Worm (Caenorhabditis elegans) whole organism, L3 larva: ENCODE results near the gene clec-170.
A peak's percentile ranks its signal among the peaks of the same experiment; 100 is the strongest.

Source experiments
- ZK546.5 ChIP-seq: sonication (generic microtip); optimal IDR thresholded peaks from 2 replicates; lab custom pipeline; 2017; ENCODE audit warnings: missing biosample characterization, missing genetic modification characterization
- aly-2 ChIP-seq: fragments of 150-350 bp; optimal IDR thresholded peaks from 2 replicates; lab custom pipeline; 2014; ENCODE audit warnings: missing biosample characterization, missing genetic modification characterization
- ama-1 ChIP-seq: fragments of 150-350 bp; optimal IDR thresholded peaks from 2 replicates; lab custom pipeline; 2018
- ceh-16 ChIP-seq: sonication (generic microtip); optimal IDR thresholded peaks from 2 replicates; lab custom pipeline; 2017; ENCODE audit warnings: missing biosample characterization, missing genetic modification characterization
- ceh-28 ChIP-seq: fragments of 150-350 bp; optimal IDR thresholded peaks from 2 replicates; lab custom pipeline; 2014; ENCODE audit warnings: missing biosample characterization, missing genetic modification reagents, missing genetic modification characterization
- ceh-82 ChIP-seq: fragments of 150-350 bp; optimal IDR thresholded peaks from 2 replicates; lab custom pipeline; 2014; ENCODE audit warnings: missing biosample characterization, missing genetic modification characterization
- ceh-9 ChIP-seq: sonication (generic microtip); optimal IDR thresholded peaks from 2 replicates; lab custom pipeline; 2018; ENCODE audit warnings: missing biosample characterization, missing genetic modification characterization
- daf-12 ChIP-seq: fragments of 150-350 bp; optimal IDR thresholded peaks from 2 replicates; lab custom pipeline; 2014; ENCODE audit warnings: missing biosample characterization, missing genetic modification reagents, missing genetic modification characterization
- egl-27 ChIP-seq: sonication (generic microtip); optimal IDR thresholded peaks from 4 replicates; lab custom pipeline; 2017; ENCODE audit warnings: missing biosample characterization, missing genetic modification reagents, missing genetic modification characterization
- egl-5 ChIP-seq: fragments of 150-350 bp; optimal IDR thresholded peaks from 2 replicates; lab custom pipeline; 2017; ENCODE audit warnings: missing biosample characterization, missing genetic modification reagents, missing genetic modification characterization, inconsistent platforms
- elt-1 ChIP-seq: fragments of 150-350 bp; optimal IDR thresholded peaks from 2 replicates; lab custom pipeline; 2014; ENCODE audit warnings: missing biosample characterization, missing genetic modification characterization
- elt-2 ChIP-seq: sonication (generic microtip); optimal IDR thresholded peaks from 2 replicates; lab custom pipeline; 2016; ENCODE audit warnings: missing genetic modification reagents, mild to moderate bottlenecking, missing genetic modification characterization, missing compliant biosample characterization
- eor-1 ChIP-seq, 2 experiments: fragments of 150-350 bp; optimal IDR thresholded peaks; 2 replicates each; lab custom pipeline; 2014 to 2018; ENCODE audit warnings: missing biosample characterization in 2 of 2, missing genetic modification characterization in 2 of 2
- fkh-10 ChIP-seq: sonication (generic microtip); optimal IDR thresholded peaks from 2 replicates; lab custom pipeline; 2017; ENCODE audit warnings: missing biosample characterization, missing genetic modification reagents, missing genetic modification characterization
- fkh-2 ChIP-seq: fragments of 150-350 bp; optimal IDR thresholded peaks from 2 replicates; lab custom pipeline; 2014; ENCODE audit warnings: missing biosample characterization, missing genetic modification reagents, missing genetic modification characterization
- fos-1 ChIP-seq: fragments of 150-350 bp; optimal IDR thresholded peaks from 2 replicates; lab custom pipeline; 2014; ENCODE audit warnings: missing biosample characterization, missing genetic modification characterization
- hmg-11 ChIP-seq: sonication (generic microtip); optimal IDR thresholded peaks from 2 replicates; lab custom pipeline; 2016; ENCODE audit warnings: missing genetic modification characterization, missing compliant biosample characterization
- jun-1 ChIP-seq: fragments of 150-350 bp; optimal IDR thresholded peaks from 2 replicates; lab custom pipeline; 2014; ENCODE audit warnings: missing biosample characterization, missing genetic modification reagents, missing genetic modification characterization
- lin-15B ChIP-seq: fragments of 150-350 bp; optimal IDR thresholded peaks from 2 replicates; lab custom pipeline; 2014; ENCODE audit warnings: missing biosample characterization, missing genetic modification characterization
- lin-39 ChIP-seq: fragments of 150-350 bp; optimal IDR thresholded peaks from 2 replicates; lab custom pipeline; 2018; ENCODE audit warnings: missing biosample characterization, missing genetic modification reagents, missing genetic modification characterization
- lsy-12 ChIP-seq: sonication (generic microtip); optimal IDR thresholded peaks from 2 replicates; lab custom pipeline; 2016; ENCODE audit warnings: mild to moderate bottlenecking, missing genetic modification characterization, missing compliant biosample characterization
- mdl-1 ChIP-seq: fragments of 150-350 bp; optimal IDR thresholded peaks from 2 replicates; lab custom pipeline; 2014; ENCODE audit warnings: missing biosample characterization, missing genetic modification characterization
- nfya-1 ChIP-seq: sonication (generic microtip); optimal IDR thresholded peaks from 2 replicates; lab custom pipeline; 2017; ENCODE audit warnings: missing genetic modification characterization, mild to moderate bottlenecking, missing compliant biosample characterization, antibody characterized with exemption, moderate library complexity; ENCODE audit not compliant: insufficient read depth
- nhr-12 ChIP-seq: fragments of 150-350 bp; optimal IDR thresholded peaks from 2 replicates; lab custom pipeline; 2014; ENCODE audit warnings: missing biosample characterization, missing genetic modification characterization
- nhr-23 ChIP-seq: fragments of 150-350 bp; optimal IDR thresholded peaks from 2 replicates; lab custom pipeline; 2014; ENCODE audit warnings: missing biosample characterization, missing genetic modification reagents, missing genetic modification characterization
- nhr-237 ChIP-seq: fragments of 150-350 bp; optimal IDR thresholded peaks from 2 replicates; lab custom pipeline; 2014; ENCODE audit warnings: missing biosample characterization, missing genetic modification characterization
- nhr-25 ChIP-seq: sonication (generic microtip); optimal IDR thresholded peaks from 2 replicates; lab custom pipeline; 2017; ENCODE audit warnings: missing biosample characterization, missing genetic modification characterization
- nhr-28 ChIP-seq: fragments of 150-350 bp; optimal IDR thresholded peaks from 2 replicates; lab custom pipeline; 2014; ENCODE audit warnings: missing biosample characterization, missing genetic modification characterization
- nhr-43 ChIP-seq: sonication (generic microtip); optimal IDR thresholded peaks from 2 replicates; lab custom pipeline; 2016; ENCODE audit warnings: mild to moderate bottlenecking, missing genetic modification characterization, missing compliant biosample characterization; ENCODE audit not compliant: poor library complexity, severe bottlenecking
- nhr-67 ChIP-seq: fragments of 150-350 bp; optimal IDR thresholded peaks from 2 replicates; lab custom pipeline; 2014; ENCODE audit warnings: missing biosample characterization, missing genetic modification characterization
- nhr-76 ChIP-seq: fragments of 150-350 bp; sonication (generic microtip); optimal IDR thresholded peaks from 5 replicates; lab custom pipeline; 2014; ENCODE audit warnings: missing biosample characterization, missing genetic modification characterization
- nhr-77 ChIP-seq: fragments of 150-350 bp; optimal IDR thresholded peaks from 2 replicates; lab custom pipeline; 2014; ENCODE audit warnings: missing biosample characterization, missing genetic modification characterization
- pha-4 ChIP-seq: fragments of 150-350 bp; optimal IDR thresholded peaks from 2 replicates; lab custom pipeline; 2014; ENCODE audit warnings: missing biosample characterization, missing genetic modification reagents, missing genetic modification characterization
- pqm-1 ChIP-seq: fragments of 150-350 bp; optimal IDR thresholded peaks from 2 replicates; lab custom pipeline; 2017; ENCODE audit warnings: missing biosample characterization, missing genetic modification characterization, inconsistent platforms
- skn-1 ChIP-seq: fragments of 150-350 bp; optimal IDR thresholded peaks from 2 replicates; lab custom pipeline; 2014; ENCODE audit warnings: missing biosample characterization, missing genetic modification characterization
- snpc-4 ChIP-seq: fragments of 150-350 bp; optimal IDR thresholded peaks from 2 replicates; lab custom pipeline; 2014; ENCODE audit warnings: missing biosample characterization, missing genetic modification characterization
- tbx-2 ChIP-seq: sonication (generic microtip); optimal IDR thresholded peaks from 2 replicates; lab custom pipeline; 2016; ENCODE audit warnings: mild to moderate bottlenecking, missing genetic modification characterization, missing compliant biosample characterization
- unc-39 ChIP-seq: sonication (generic microtip); optimal IDR thresholded peaks from 4 replicates; lab custom pipeline; 2017; ENCODE audit warnings: missing biosample characterization, missing genetic modification characterization
- zag-1 ChIP-seq: fragments of 150-350 bp; optimal IDR thresholded peaks from 2 replicates; lab custom pipeline; 2014; ENCODE audit warnings: missing biosample characterization, missing genetic modification characterization
- ztf-11 ChIP-seq: fragments of 150-350 bp; optimal IDR thresholded peaks from 2 replicates; lab custom pipeline; 2014; ENCODE audit warnings: missing biosample characterization, missing genetic modification characterization
- ztf-4 ChIP-seq: fragments of 150-350 bp; optimal IDR thresholded peaks from 2 replicates; lab custom pipeline; 2014; ENCODE audit warnings: missing biosample characterization, missing genetic modification characterization

clec-170 gene

DNA sequence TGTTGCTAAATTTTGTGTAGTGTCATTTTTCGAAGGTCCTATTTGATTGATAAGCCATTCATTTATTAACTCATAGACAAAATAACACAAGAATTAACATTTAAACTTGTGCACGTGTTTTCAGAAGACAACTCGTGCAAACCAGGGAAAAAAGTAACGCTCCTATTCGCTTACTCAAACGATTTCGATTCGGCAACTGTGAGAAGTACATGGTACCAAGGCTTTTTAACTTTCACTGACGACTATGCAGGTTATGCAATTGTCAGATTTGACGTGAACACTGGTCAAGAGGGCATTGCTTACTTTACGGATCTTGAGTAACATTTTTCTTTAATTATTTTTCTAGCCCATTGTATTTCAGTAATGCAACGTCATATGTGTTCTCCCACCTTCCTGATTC, 4.7 kb upstream of the clec-170 start:
- TF ChIP-seq egl-27 (tag; lab: Kevin White, UChicago) (no peak), snpc-4 (tag; lab: Kevin White, UChicago) (no peak), hmg-11 (tag; lab: Kevin White, UChicago) (no peak), mdl-1 (no peak), unc-39 (tag; lab: Kevin White, UChicago) (no peak), eor-1 (tag; optimal IDR thresholded peaks at IDR 0.05; lab: Kevin White, UChicago) (no peak), fos-1 (no peak), egl-5 (no peak), tbx-2 (tag; lab: Kevin White, UChicago) (no peak)

- no peak for TF ChIP-seq lsy-12 (tag; lab: Kevin White, UChicago)
- TF ChIP-seq ceh-28: no peak
These were observed 1.7 kb upstream of the clec-170 start, which contains the start of gene F38A1.13 for ce11 chrIV:1264928-1265327. F38A1.13 (plus strand) TSS chrIV:1265228.

ce11 chrIV:1266138-1266537, 528 bp upstream of the clec-170 start:
- TF ChIP-seq lsy-12 (tag; lab: Kevin White, UChicago): no peak
- peak; percentile 97 for TF ChIP-seq elt-2 (tag; lab: Kevin White, UChicago)
- TF ChIP-seq elt-1: no peak
- no peak for TF ChIP-seq lin-39 (tag; lab: Kevin White, UChicago)
- TF ChIP-seq ceh-28: no peak
- TF ChIP-seq ceh-9 (tag; lab: Kevin White, UChicago): no peak
- no peak for TF ChIP-seq nhr-67 (tag; lab: Kevin White, UChicago)
- TF ChIP-seq ceh-16 (tag; lab: Kevin White, UChicago): no peak
- TF ChIP-seq nhr-76 (tag; lab: Kevin White, UChicago): no peak
- peak; percentile 24 for TF ChIP-seq pha-4 (tag; lab: Kevin White, UChicago)
- no peak for TF ChIP-seq ama-1 (lab: Kevin White, UChicago)
- TF ChIP-seq fos-1: no peak
- TF ChIP-seq snpc-4 (tag; lab: Kevin White, UChicago): no peak
- TF ChIP-seq nfya-1 (tag; lab: Kevin White, UChicago): no peak
- no peak for TF ChIP-seq fkh-10
- TF ChIP-seq jun-1 (tag; lab: Kevin White, UChicago): peak; percentile 61
- TF ChIP-seq nhr-28: no peak
- peak; percentile 78 for TF ChIP-seq pqm-1 (tag; lab: Kevin White, UChicago)

- TF ChIP-seq fos-1: no peak
- peak; percentile 39 for TF ChIP-seq pha-4 (tag; lab: Kevin White, UChicago)
- no peak for TF ChIP-seq unc-39 (tag; lab: Kevin White, UChicago)
- TF ChIP-seq egl-5: no peak
- no peak for TF ChIP-seq lsy-12 (tag; lab: Kevin White, UChicago)
- no peak for TF ChIP-seq nhr-28
- TF ChIP-seq nhr-77 (tag; lab: Kevin White, UChicago): no peak
- no peak for TF ChIP-seq tbx-2 (tag; lab: Kevin White, UChicago)
- no peak for TF ChIP-seq daf-12
- TF ChIP-seq nhr-67 (tag; lab: Kevin White, UChicago): no peak
- no peak for TF ChIP-seq fkh-2 (tag; lab: Kevin White, UChicago)
- TF ChIP-seq aly-2 (tag; lab: Kevin White, UChicago): no peak
- peak; percentile 62 for TF ChIP-seq jun-1 (tag; lab: Kevin White, UChicago)
- no peak for TF ChIP-seq ceh-16 (tag; lab: Kevin White, UChicago)
- no peak for TF ChIP-seq ama-1 (lab: Kevin White, UChicago)
- no peak for TF ChIP-seq elt-1
- TF ChIP-seq nhr-12 (tag; lab: Kevin White, UChicago): no peak
- TF ChIP-seq snpc-4 (tag; lab: Kevin White, UChicago): peak; percentile 15
- TF ChIP-seq fkh-10: peak; percentile 8
- TF ChIP-seq ztf-4 (tag; lab: Kevin White, UChicago): no peak
- peak; percentile 63 for TF ChIP-seq lin-39 (tag; lab: Kevin White, UChicago)
- TF ChIP-seq nhr-23: peak; percentile 6
- TF ChIP-seq nhr-43: no peak
- TF ChIP-seq ztf-11: no peak
- TF ChIP-seq elt-2 (tag; lab: Kevin White, UChicago): peak; percentile 72
- TF ChIP-seq hmg-11 (tag; lab: Kevin White, UChicago): peak; percentile 80
- TF ChIP-seq lin-15B (tag; lab: Kevin White, UChicago): peak; percentile 88
- TF ChIP-seq nfya-1 (tag; lab: Kevin White, UChicago): peak; percentile 79
- TF ChIP-seq mdl-1: peak; percentile 97
- peak; percentile 61 for TF ChIP-seq ceh-28
- TF ChIP-seq skn-1 (tag; lab: Kevin White, UChicago): peak; percentile 42
- TF ChIP-seq egl-27 (tag; lab: Kevin White, UChicago): no peak
- TF ChIP-seq eor-1 (tag; optimal IDR thresholded peaks at IDR 0.05; lab: Kevin White, UChicago): no peak
- no peak for TF ChIP-seq nhr-237 (tag; lab: Kevin White, UChicago)
- peak; percentile 14 for TF ChIP-seq nhr-25 (tag; lab: Kevin White, UChicago)
- no peak for TF ChIP-seq ZK546.5 (tag; lab: Kevin White, UChicago)
- no peak for TF ChIP-seq zag-1 (tag; lab: Kevin White, UChicago)
- no peak for TF ChIP-seq ceh-82 (tag; lab: Kevin White, UChicago)
- no peak for TF ChIP-seq pqm-1 (tag; lab: Kevin White, UChicago)
- TF ChIP-seq, all 47 proteins: peak for 14
These were observed 7.9 kb downstream of the clec-170 start, which contains the start of gene C09E9.1 for ce11 chrIV:1274583-1274982. C09E9.1 (plus strand) TSS chrIV:1274868.
